Worm (Caenorhabditis elegans) whole organism, L4 larva: ENCODE results near the gene miro-1.

ENCODE experiments used
- D1046.2 ChIP-seq: fragments of 200-800 bp; sonication (Bioruptor generic); IDR thresholded peaks from 2 replicates; pipeline ENCODE4 v1.3.6; 2022; ENCODE audit warnings: missing genetic modification characterization, missing compliant biosample characterization
- R02D3.7 ChIP-seq: fragments of 150-350 bp; sonication (generic microtip); optimal IDR thresholded peaks from 3 replicates; lab custom pipeline; 2014; ENCODE audit warnings: missing biosample characterization, missing genetic modification characterization
- ceh-82 ChIP-seq: sonication (generic microtip); optimal IDR thresholded peaks from 2 replicates; lab custom pipeline; 2017; ENCODE audit warnings: missing biosample characterization, missing genetic modification characterization
- ces-1 ChIP-seq: fragments of 150-350 bp; sonication (generic microtip); optimal IDR thresholded peaks from 4 replicates; lab custom pipeline; 2014; ENCODE audit warnings: missing biosample characterization, missing genetic modification reagents, missing genetic modification characterization
- hif-1 ChIP-seq, 2 experiments: sonication (generic microtip); optimal IDR thresholded peaks; 2 replicates each; lab custom pipeline; 2016 to 2017; ENCODE audit warnings: missing compliant biosample characterization in 2 of 2, missing genetic modification characterization in 2 of 2, missing genetic modification reagents in 2 of 2, missing genotype in 2 of 2, mild to moderate bottlenecking in 1 of 2
- lsy-2 ChIP-seq, 2 experiments: fragments of 150-350 bp in 1 of 2; sonication (generic microtip) in 1 of 2; optimal IDR thresholded peaks; 2 replicates each; lab custom pipeline; 2014 to 2017; ENCODE audit warnings: missing biosample characterization in 2 of 2, missing genetic modification characterization in 2 of 2
- nhr-237 ChIP-seq: sonication (generic microtip); optimal IDR thresholded peaks from 2 replicates; lab custom pipeline; 2017; ENCODE audit warnings: missing biosample characterization, missing genetic modification characterization
- nhr-41 ChIP-seq: fragments of 200-800 bp; sonication (Bioruptor generic); IDR thresholded peaks from 2 replicates; pipeline ENCODE4 v1.3.6; 2022; ENCODE audit warnings: missing genetic modification reagents, missing genetic modification characterization, missing compliant biosample characterization
- rbr-2 ChIP-seq: sonication (generic microtip); optimal IDR thresholded peaks from 2 replicates; lab custom pipeline; 2016; ENCODE audit warnings: missing genotype, missing genetic modification characterization, missing compliant biosample characterization
- snpc-1.2 ChIP-seq: fragments of 200-800 bp; sonication (Bioruptor generic); IDR thresholded peaks from 2 replicates; pipeline ENCODE4 v1.3.6; 2022; ENCODE audit warnings: missing genetic modification reagents, missing genetic modification characterization, missing compliant biosample characterization
- snpc-4 ChIP-seq: fragments of 150-350 bp; optimal IDR thresholded peaks from 2 replicates; lab custom pipeline; 2014; ENCODE audit warnings: missing biosample characterization, missing genetic modification characterization
- spr-1 ChIP-seq: sonication (generic microtip); optimal IDR thresholded peaks from 2 replicates; lab custom pipeline; 2016; ENCODE audit warnings: mild to moderate bottlenecking, missing genetic modification characterization, missing compliant biosample characterization
- zfp-2 ChIP-seq: sonication (generic microtip); optimal IDR thresholded peaks from 2 replicates; lab custom pipeline; 2016; ENCODE audit warnings: mild to moderate bottlenecking, missing genetic modification characterization, missing compliant biosample characterization

ce11 chrIV:4745422-4745821 is 29.8 kb upstream of the miro-1 start, which contains the start of gene timm-17B.1:
- TF ChIP-seq lsy-2 (tag; optimal IDR thresholded peaks at IDR 0.05; lab: Kevin White, UChicago) (peak; percentile 52 to 96), zfp-2 (tag; lab: Kevin White, UChicago) (no peak), ceh-82 (tag; lab: Kevin White, UChicago) (no peak), hif-1 (tag; optimal IDR thresholded peaks at IDR 0.05; lab: Kevin White, UChicago) (no peak), rbr-2 (tag; lab: Kevin White, UChicago) (peak; percentile 55), D1046.2 (no peak), spr-1 (peak; percentile 57), snpc-1.2 (GFP tag; lab: Robert Waterston, UW) (peak; percentile 64; the same call in 1 of the 2 replicates), R02D3.7 (tag; lab: Kevin White, UChicago) (no peak), snpc-4 (tag; lab: Kevin White, UChicago) (no peak), nhr-237 (no peak), ces-1 (no peak), nhr-41 (GFP tag; lab: Robert Waterston, UW) (no peak)
